Fruit fly (Drosophila melanogaster): ENCODE measurements around the gene mRpL2.
A peak's percentile ranks its signal among the peaks of the same experiment; 100 is the strongest.

The mRpL2 gene

DNA sequence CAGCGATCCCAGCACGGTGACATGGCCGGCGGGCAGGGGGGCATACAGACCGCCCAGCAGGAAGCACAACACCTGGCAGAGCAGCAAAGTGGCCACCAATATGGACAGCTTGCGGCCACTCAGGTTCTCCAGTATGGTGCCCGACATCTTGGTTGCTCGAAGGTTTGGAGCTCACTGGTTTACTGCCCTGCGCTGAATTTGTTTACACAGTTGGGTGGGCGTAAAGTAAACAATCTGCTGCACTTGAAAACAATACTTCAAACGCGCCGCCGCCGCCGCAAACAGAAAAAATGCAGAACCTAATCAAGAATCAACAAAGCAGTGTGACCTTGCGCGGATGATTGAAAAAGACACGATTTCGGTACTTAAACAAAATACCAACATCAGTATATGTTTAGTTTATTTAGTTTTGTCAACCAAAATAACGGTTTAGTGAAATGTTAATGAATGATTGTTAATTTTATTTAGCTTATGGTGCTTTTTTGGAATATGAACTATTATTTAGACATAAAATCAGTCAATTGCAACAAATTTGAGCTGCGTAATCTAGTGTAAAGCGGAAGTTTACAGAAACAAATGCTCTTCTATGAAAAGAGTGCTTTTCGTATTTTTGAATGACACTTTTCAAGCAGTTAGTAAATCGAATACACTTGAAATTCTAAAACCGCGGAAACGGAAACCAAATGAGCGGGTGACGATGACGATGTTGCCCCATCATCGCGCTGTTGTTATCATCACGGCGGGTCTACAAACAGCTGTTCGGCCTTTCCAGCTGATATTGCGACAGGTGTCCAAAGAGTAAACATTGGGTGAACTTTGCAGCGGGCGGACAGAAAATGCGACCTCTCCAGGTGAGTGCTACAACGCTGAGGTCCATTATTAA lies 48.9 kb downstream of the mRpL2 start, which contains the start of the genes wls and Adck5 (continued):
- TF ChIP-seq ewg (GFP tag; optimal IDR thresholded peaks at IDR 0.05), result peak; percentile 12
- TF ChIP-seq CG6272 (GFP tag; IDR thresholded peaks at IDR 0.05), result no peak
- peak; percentile 93 for TF ChIP-seq Med (GFP tag)
- no peak for TF ChIP-seq CkIIα-i1 (GFP tag; IDR thresholded peaks at IDR 0.05)
- peak; percentile 42 for TF ChIP-seq CG10462 (GFP tag; optimal IDR thresholded peaks at IDR 0.05)
- 0 out of 2 replicates have a peak, but pooled peaks have one; percentile 32 for TF ChIP-seq CG11247 (GFP tag; IDR thresholded peaks at IDR 0.05)
- peak; percentile 71 for TF ChIP-seq Myb (GFP tag; optimal IDR thresholded peaks at IDR 0.05)
- TF ChIP-seq bigmax (GFP tag; optimal IDR thresholded peaks at IDR 0.05), result peak; percentile 41
- no peak for TF ChIP-seq da (GFP tag; optimal IDR thresholded peaks at IDR 0.05)
- TF ChIP-seq Side (GFP tag; optimal IDR thresholded peaks at IDR 0.05), result peak; percentile 70
- TF ChIP-seq scrt (GFP tag; optimal IDR thresholded peaks at IDR 0.05), result peak; percentile 82
- TF ChIP-seq CG4854 (GFP tag; optimal IDR thresholded peaks at IDR 0.05), result peak; percentile 35
- TF ChIP-seq row (GFP tag; IDR thresholded peaks at IDR 0.05), result no peak
- TF ChIP-seq bsh (GFP tag; optimal IDR thresholded peaks at IDR 0.05), result peak in 1 of 2 experiments; percentile 42
- no peak for TF ChIP-seq CG1792 (GFP tag; optimal IDR thresholded peaks at IDR 0.05)
- TF ChIP-seq CoRest (tag; optimal IDR thresholded peaks at IDR 0.05), result peak; percentile 60
- peak; percentile 22 for TF ChIP-seq fd64A (GFP tag; optimal IDR thresholded peaks at IDR 0.05)
- no peak for TF ChIP-seq CG15696 (tag; optimal IDR thresholded peaks at IDR 0.05)
- peak; percentile 46 for TF ChIP-seq CG12299 (tag; optimal IDR thresholded peaks at IDR 0.05)
- TF ChIP-seq Sin3A (optimal IDR thresholded peaks at IDR 0.05), result peak; percentile 59
- peak; percentile 68 for TF ChIP-seq CG3995 (GFP tag; optimal IDR thresholded peaks at IDR 0.05)
- TF ChIP-seq CG2875 (GFP tag; optimal IDR thresholded peaks at IDR 0.05), result peak; percentile 25
- TF ChIP-seq repo (GFP tag; optimal IDR thresholded peaks at IDR 0.05), result no peak
- 0 out of 2 replicates have a peak, but pooled peaks have one; percentile 5 for TF ChIP-seq Ada2b (GFP tag; IDR thresholded peaks at IDR 0.05)
- TF ChIP-seq CG15514 (GFP tag; optimal IDR thresholded peaks at IDR 0.05), result peak; percentile 78
- TF ChIP-seq Trl (optimal IDR thresholded peaks at IDR 0.05), result no peak
- peak; percentile 23 for TF ChIP-seq Trl (GFP tag; optimal IDR thresholded peaks at IDR 0.05)
- peak; percentile 16 for TF ChIP-seq CG10979 (tag; optimal IDR thresholded peaks at IDR 0.05)
- peak; percentile 9 for TF ChIP-seq CG12104 (GFP tag; optimal IDR thresholded peaks at IDR 0.05)
- peak; percentile 9 to 57 for TF ChIP-seq dpn (GFP tag; optimal IDR thresholded peaks at IDR 0.05)
- no peak for TF ChIP-seq sc (optimal IDR thresholded peaks at IDR 0.05)
- peak; percentile 36 for TF ChIP-seq sc (GFP tag; optimal IDR thresholded peaks at IDR 0.05)
- TF ChIP-seq pho (GFP tag; optimal IDR thresholded peaks at IDR 0.05), result peak; percentile 43
- no peak for TF ChIP-seq Elba2 (GFP tag; optimal IDR thresholded peaks at IDR 0.05)
- TF ChIP-seq p53 (GFP tag; optimal IDR thresholded peaks at IDR 0.05), result peak; percentile 7
- TF ChIP-seq CG4282 (GFP tag; optimal IDR thresholded peaks at IDR 0.05), result no peak
- peak; percentile 37; the same call in 1 of the 2 replicates for TF ChIP-seq CG10321 (GFP tag; IDR thresholded peaks at IDR 0.05)
- no peak for TF ChIP-seq Neu2 (GFP tag; optimal IDR thresholded peaks at IDR 0.05; ENCODE audit: borderline replicate concordance)
- TF ChIP-seq CG30403 (GFP tag; optimal IDR thresholded peaks at IDR 0.05), result peak; percentile 37
- TF ChIP-seq stwl (tag; optimal IDR thresholded peaks at IDR 0.05), result peak; percentile 79
- TF ChIP-seq CG3726 (GFP tag; IDR thresholded peaks at IDR 0.05), result no peak
- TF ChIP-seq Sox100B (GFP tag; optimal IDR thresholded peaks at IDR 0.05), result no peak
- peak; percentile 38 for TF ChIP-seq CG4424 (GFP tag; optimal IDR thresholded peaks at IDR 0.05)
- TF ChIP-seq CG10274 (GFP tag; optimal IDR thresholded peaks at IDR 0.05), result peak; percentile 32
- no peak for TF ChIP-seq CG14050 (GFP tag; IDR thresholded peaks at IDR 0.05)
- peak; percentile 50; the same call in 1 of the 3 replicates for TF ChIP-seq dysf (GFP tag; IDR thresholded peaks at IDR 0.05)
- no peak for TF ChIP-seq wor (GFP tag; IDR thresholded peaks at IDR 0.05)
- TF ChIP-seq CG32532 (GFP tag; IDR thresholded peaks at IDR 0.05), result 0 out of 2 replicates have a peak, but pooled peaks have one; percentile 32
- TF ChIP-seq CG6683 (GFP tag; optimal IDR thresholded peaks at IDR 0.05), result peak; percentile 39
- no peak for TF ChIP-seq danr (GFP tag; IDR thresholded peaks at IDR 0.05)

Data from whole organism, embryonic.